Worm (Caenorhabditis elegans) whole organism, L4 larva: Measurements from ENCODE around the gene ZK662.6.
A peak's percentile ranks its signal among the peaks of the same experiment; 100 is the strongest.

Experiments
- F44E2.7 ChIP-seq: fragments of 200-800 bp; sonication (Bioruptor generic); IDR thresholded peaks from 2 replicates; pipeline ENCODE4 v2.1.2; 2022; ENCODE audit warnings: missing genetic modification characterization, missing compliant biosample characterization
- T26A8.4 ChIP-seq: fragments of 200-800 bp; sonication (Bioruptor generic); IDR thresholded peaks from 2 replicates; pipeline ENCODE4 v1.3.6; 2022; ENCODE audit warnings: missing genetic modification characterization, missing compliant biosample characterization
- Y5F2A.4 ChIP-seq: fragments of 200-800 bp; sonication (Bioruptor generic); optimal IDR thresholded peaks from 2 replicates; lab custom pipeline; 2018; ENCODE audit warnings: mild to moderate bottlenecking, missing genetic modification characterization, missing compliant biosample characterization
- Y75B8A.6 ChIP-seq: fragments of 200-800 bp; sonication (Bioruptor generic); IDR thresholded peaks from 2 replicates; pipeline ENCODE4 v1.3.6; 2022; ENCODE audit warnings: missing genetic modification reagents, missing genetic modification characterization, missing compliant biosample characterization
- aha-1 ChIP-seq: fragments of 150-350 bp; peaks from one replicate; lab custom pipeline; 2014; ENCODE audit warnings: missing biosample characterization, missing genetic modification characterization
- ceh-20 ChIP-seq: fragments of 200-800 bp; sonication (Bioruptor generic); IDR thresholded peaks from 2 replicates; pipeline ENCODE4 v1.3.6; 2022; ENCODE audit warnings: missing genetic modification reagents, missing genetic modification characterization, missing compliant biosample characterization
- daf-12 ChIP-seq: fragments of 150-350 bp; optimal IDR thresholded peaks from 2 replicates; lab custom pipeline; 2014; ENCODE audit warnings: missing biosample characterization, missing genetic modification reagents, missing genetic modification characterization
- daf-19 ChIP-seq: fragments of 200-800 bp; sonication (Bioruptor generic); conservative IDR thresholded peaks from 2 replicates; pipeline ENCODE4 v1.3.6; 2022; ENCODE audit warnings: missing genetic modification characterization, missing compliant biosample characterization
- dmd-6 ChIP-seq: fragments of 200-800 bp; sonication (Bioruptor generic); IDR thresholded peaks from 2 replicates; pipeline ENCODE4 v1.3.6; 2022; ENCODE audit warnings: missing genetic modification reagents, missing genetic modification characterization, missing compliant biosample characterization
- dmd-8 ChIP-seq: fragments of 200-800 bp; sonication (Bioruptor generic); IDR thresholded peaks from 2 replicates; pipeline ENCODE4 v1.3.6; 2022; ENCODE audit warnings: missing genetic modification characterization, missing compliant biosample characterization
- dmd-9 ChIP-seq: fragments of 200-800 bp; sonication (Bioruptor generic); IDR thresholded peaks from 2 replicates; pipeline ENCODE4 v1.3.6; 2022; ENCODE audit warnings: missing genetic modification reagents, missing genetic modification characterization, missing compliant biosample characterization
- dpl-1 ChIP-seq: fragments of 150-350 bp; optimal IDR thresholded peaks from 2 replicates; lab custom pipeline; 2014; ENCODE audit warnings: missing biosample characterization, missing genetic modification reagents, missing genetic modification characterization
- duxl-1 ChIP-seq: sonication (generic microtip); optimal IDR thresholded peaks from 2 replicates; lab custom pipeline; 2016; ENCODE audit warnings: mild to moderate bottlenecking, missing genetic modification characterization, moderate library complexity, missing compliant biosample characterization; ENCODE audit not compliant: poor library complexity
- dve-1 ChIP-seq: sonication (generic microtip); optimal IDR thresholded peaks from 2 replicates; lab custom pipeline; 2017; ENCODE audit warnings: antibody characterized with exemption, mild to moderate bottlenecking, missing genetic modification characterization, missing compliant biosample characterization; ENCODE audit not compliant: insufficient read depth
- egl-27 ChIP-seq: sonication (generic microtip); optimal IDR thresholded peaks from 3 replicates; lab custom pipeline; 2017; ENCODE audit warnings: missing biosample characterization, missing genetic modification reagents, missing genetic modification characterization
- gei-8 ChIP-seq: fragments of 200-800 bp; sonication (Bioruptor generic); optimal IDR thresholded peaks from 2 replicates; lab custom pipeline; 2018; ENCODE audit warnings: mild to moderate bottlenecking, missing genetic modification characterization, missing compliant biosample characterization
- hlh-11 ChIP-seq: fragments of 200-800 bp; sonication (Bioruptor generic); optimal IDR thresholded peaks from 2 replicates; lab custom pipeline; 2018; ENCODE audit warnings: mild to moderate bottlenecking, missing genetic modification characterization, missing compliant biosample characterization
- lin-29 ChIP-seq: fragments of 200-800 bp; sonication (Bioruptor generic); IDR thresholded peaks from 2 replicates; pipeline ENCODE4 v1.3.6; 2022; ENCODE audit warnings: missing genetic modification reagents, missing genetic modification characterization, missing compliant biosample characterization
- lin-38 ChIP-seq: fragments of 200-800 bp; sonication (Bioruptor generic); IDR thresholded peaks from 2 replicates; pipeline ENCODE4 v1.3.6; 2022; ENCODE audit warnings: missing genetic modification reagents, missing genetic modification characterization, missing compliant biosample characterization
- madf-5 ChIP-seq, 2 experiments: fragments of 200-800 bp; sonication (Bioruptor generic); IDR thresholded peaks; 2 replicates each; pipeline ENCODE4 v1.3.6; 2022; ENCODE audit warnings: missing compliant biosample characterization in 2 of 2, missing genetic modification characterization in 2 of 2
- mdl-1 ChIP-seq, 2 experiments: fragments of 150-350 bp in 1 of 2; sonication (generic microtip) in 1 of 2; optimal IDR thresholded peaks; 2 replicates each; lab custom pipeline; 2014 to 2017; ENCODE audit warnings: missing biosample characterization in 2 of 2, missing genetic modification characterization in 2 of 2
- mdt-29 ChIP-seq: fragments of 200-800 bp; sonication (Bioruptor generic); IDR thresholded peaks from 2 replicates; pipeline ENCODE4 v1.3.6; 2022; ENCODE audit warnings: missing genetic modification reagents, missing genetic modification characterization, missing compliant biosample characterization
- mep-1 ChIP-seq: fragments of 150-350 bp; sonication (generic microtip); optimal IDR thresholded peaks from 3 replicates; lab custom pipeline; 2014; ENCODE audit warnings: missing biosample characterization, missing genetic modification characterization
- mes-2 ChIP-seq: sonication (generic microtip); optimal IDR thresholded peaks from 2 replicates; lab custom pipeline; 2016; ENCODE audit warnings: missing genotype, mild to moderate bottlenecking, missing genetic modification characterization, missing compliant biosample characterization; ENCODE audit not compliant: poor library complexity, severe bottlenecking
- mxl-3 ChIP-seq: fragments of 200-800 bp; sonication (Bioruptor generic); optimal IDR thresholded peaks from 2 replicates; lab custom pipeline; 2018; ENCODE audit warnings: mild to moderate bottlenecking, missing genetic modification characterization, missing compliant biosample characterization
- nhr-10 ChIP-seq: fragments of 150-350 bp; optimal IDR thresholded peaks from 2 replicates; lab custom pipeline; 2014; ENCODE audit warnings: missing biosample characterization, missing genetic modification characterization
- nhr-102 ChIP-seq: sonication (generic microtip); optimal IDR thresholded peaks from 2 replicates; lab custom pipeline; 2016; ENCODE audit warnings: mild to moderate bottlenecking, missing genetic modification characterization, moderate library complexity, missing compliant biosample characterization
- nhr-28 ChIP-seq: fragments of 150-350 bp; optimal IDR thresholded peaks from 2 replicates; lab custom pipeline; 2014; ENCODE audit warnings: missing biosample characterization, missing genetic modification characterization
- nhr-41 ChIP-seq: fragments of 200-800 bp; sonication (Bioruptor generic); IDR thresholded peaks from 2 replicates; pipeline ENCODE4 v1.3.6; 2022; ENCODE audit warnings: missing genetic modification reagents, missing genetic modification characterization, missing compliant biosample characterization
- nhr-48 ChIP-seq: sonication (generic microtip); optimal IDR thresholded peaks from 2 replicates; lab custom pipeline; 2016; ENCODE audit warnings: mild to moderate bottlenecking, missing genetic modification characterization, missing compliant biosample characterization
- nhr-6 ChIP-seq: fragments of 150-350 bp; optimal IDR thresholded peaks from 2 replicates; lab custom pipeline; 2014; ENCODE audit warnings: missing biosample characterization, missing genetic modification characterization
- nhr-76 ChIP-seq: fragments of 150-350 bp; optimal IDR thresholded peaks from 2 replicates; lab custom pipeline; 2014; ENCODE audit warnings: missing biosample characterization, missing genetic modification characterization
- php-3 ChIP-seq: fragments of 200-800 bp; sonication (Bioruptor generic); IDR thresholded peaks from 2 replicates; pipeline ENCODE4 v1.3.6; 2022; ENCODE audit warnings: missing genetic modification reagents, missing genetic modification characterization, missing compliant biosample characterization
- rbr-2 ChIP-seq: sonication (generic microtip); optimal IDR thresholded peaks from 2 replicates; lab custom pipeline; 2016; ENCODE audit warnings: missing genotype, missing genetic modification characterization, missing compliant biosample characterization
- set-16 ChIP-seq: fragments of 200-800 bp; sonication (Bioruptor generic); IDR thresholded peaks from 2 replicates; pipeline ENCODE4 v1.3.6; 2022; ENCODE audit warnings: missing genetic modification reagents, missing genetic modification characterization, missing compliant biosample characterization
- skn-1 ChIP-seq: fragments of 150-350 bp; optimal IDR thresholded peaks from 2 replicates; lab custom pipeline; 2014; ENCODE audit warnings: missing biosample characterization, missing genetic modification characterization
- snpc-4 ChIP-seq: fragments of 150-350 bp; optimal IDR thresholded peaks from 2 replicates; lab custom pipeline; 2014; ENCODE audit warnings: missing biosample characterization, missing genetic modification characterization
- spr-1 ChIP-seq: sonication (generic microtip); optimal IDR thresholded peaks from 2 replicates; lab custom pipeline; 2016; ENCODE audit warnings: mild to moderate bottlenecking, missing genetic modification characterization, missing compliant biosample characterization
- tag-97 ChIP-seq: fragments of 200-800 bp; sonication (Bioruptor generic); IDR thresholded peaks from 2 replicates; pipeline ENCODE4 v1.3.6; 2022; ENCODE audit warnings: missing genetic modification characterization, missing compliant biosample characterization
- unc-130 ChIP-seq: sonication (generic microtip); optimal IDR thresholded peaks from 2 replicates; lab custom pipeline; 2016; ENCODE audit warnings: missing genetic modification reagents, missing genetic modification characterization, missing compliant biosample characterization
- unc-62 ChIP-seq, 3 experiments: fragments of 150-350 bp in 1 of 3; sonication (generic microtip); optimal IDR thresholded peaks in 2 of 3; peaks in 1 of 3; 1 replicate in 1 of 3; 2 replicates in 2 of 3; lab custom pipeline; 2014 to 2017; ENCODE audit warnings: missing biosample characterization in 3 of 3, missing genetic modification characterization in 3 of 3, missing genetic modification reagents in 3 of 3, missing genotype in 1 of 3
- vab-7 ChIP-seq: fragments of 200-800 bp; sonication (Bioruptor generic); IDR thresholded peaks from 2 replicates; pipeline ENCODE4 v1.3.6; 2022; ENCODE audit warnings: missing genetic modification reagents, missing genetic modification characterization, missing compliant biosample characterization
- zag-1 ChIP-seq: fragments of 150-350 bp; optimal IDR thresholded peaks from 2 replicates; lab custom pipeline; 2014; ENCODE audit warnings: missing biosample characterization, missing genetic modification characterization
- zip-11 ChIP-seq: fragments of 200-800 bp; sonication (Bioruptor generic); IDR thresholded peaks from 2 replicates; pipeline ENCODE4 v1.3.6; 2022; ENCODE audit warnings: missing genetic modification characterization, missing compliant biosample characterization
- zip-2 ChIP-seq: fragments of 150-350 bp; optimal IDR thresholded peaks from 2 replicates; lab custom pipeline; 2014; ENCODE audit warnings: missing biosample characterization, missing genetic modification characterization
- ztf-11 ChIP-seq: fragments of 150-350 bp; optimal IDR thresholded peaks from 2 replicates; lab custom pipeline; 2014; ENCODE audit warnings: missing biosample characterization, missing genetic modification characterization
- ztf-7 ChIP-seq: fragments of 150-350 bp; optimal IDR thresholded peaks from 2 replicates; lab custom pipeline; 2014; ENCODE audit warnings: missing biosample characterization, missing genetic modification characterization

Gene ZK662.6

ce11 chrX:15693466-15693865, 25.0 kb upstream of the ZK662.6 start:
- TF ChIP-seq unc-62 (GFP tag; optimal IDR thresholded peaks at IDR 0.05 in 1 of 2; lab: Kevin White, UChicago) (peak in 1 of 2 experiments; percentile 96), unc-62 (tag; optimal IDR thresholded peaks at IDR 0.05; lab: Kevin White, UChicago) (no peak), zag-1 (no peak)

ce11 chrX:15696400-15696799, 22.0 kb upstream of the ZK662.6 start, which contains the start of gene ZK662.2:
TSS of gene ZK662.2 (plus strand) at chrX:15696700.
- TF ChIP-seq ceh-20 (GFP tag; lab: Robert Waterston, UW) (no peak), F44E2.7 (GFP tag; lab: Robert Waterston, UW) (0 out of 2 replicates have a peak, but pooled peaks have one; percentile 8)

ce11 chrX:15700220-15700619, 18.2 kb upstream of the ZK662.6 start:
- no peak for TF ChIP-seq unc-130 (GFP tag; lab: Kevin White, UChicago)
- TF ChIP-seq nhr-76 = no peak
- TF ChIP-seq Y5F2A.4 (GFP tag; lab: Kevin White, UChicago) = no peak
- TF ChIP-seq vab-7 (GFP tag; lab: Robert Waterston, UW) = no peak
- TF ChIP-seq skn-1 = no peak
- TF ChIP-seq nhr-28 (tag; lab: Kevin White, UChicago) = peak; percentile 53
- no peak for TF ChIP-seq mxl-3 (GFP tag; lab: Kevin White, UChicago)
- TF ChIP-seq php-3 = peak; percentile 56; the same call in 1 of the 2 replicates
- TF ChIP-seq dmd-8 (GFP tag; lab: Robert Waterston, UW) = no peak
- TF ChIP-seq madf-5 (GFP tag; IDR thresholded peaks at IDR 0.05; lab: Robert Waterston, UW) = no peak
- peak; percentile 41 for TF ChIP-seq dve-1 (tag; lab: Kevin White, UChicago)
- peak; percentile 23 for TF ChIP-seq gei-8 (GFP tag; lab: Kevin White, UChicago)
- TF ChIP-seq mdt-29 (GFP tag; lab: Robert Waterston, UW) = no peak
- no peak for TF ChIP-seq spr-1 (tag; lab: Kevin White, UChicago)
- peak; percentile 19 for TF ChIP-seq duxl-1
- peak; percentile 80 for TF ChIP-seq hlh-11
- no peak for TF ChIP-seq daf-12 (tag; lab: Kevin White, UChicago)
- TF ChIP-seq zip-2 (tag; lab: Kevin White, UChicago) = no peak
- TF ChIP-seq lin-38 (GFP tag; lab: Robert Waterston, UW) = no peak
- TF ChIP-seq mdl-1 (tag; optimal IDR thresholded peaks at IDR 0.05; lab: Kevin White, UChicago) = peak; percentile 4 to 44
- TF ChIP-seq lin-29 (GFP tag; lab: Robert Waterston, UW) = no peak
- no peak for TF ChIP-seq egl-27 (tag; lab: Kevin White, UChicago)
- TF ChIP-seq Y75B8A.6 (GFP tag; lab: Robert Waterston, UW) = no peak
- TF ChIP-seq nhr-102 (tag; lab: Kevin White, UChicago) = no peak
- TF ChIP-seq ztf-7 (tag; lab: Kevin White, UChicago) = no peak
- no peak for TF ChIP-seq zag-1
- TF ChIP-seq zip-11 (GFP tag; lab: Robert Waterston, UW) = no peak
- TF ChIP-seq mep-1 (tag; lab: Kevin White, UChicago) = no peak
- 0 out of 2 replicates have a peak, but pooled peaks have one; percentile 14 for TF ChIP-seq T26A8.4
- no peak for TF ChIP-seq nhr-10 (tag; lab: Kevin White, UChicago)
- no peak for TF ChIP-seq dmd-9 (GFP tag; lab: Robert Waterston, UW)
- TF ChIP-seq snpc-4 = no peak
- no peak for TF ChIP-seq set-16
- no peak for TF ChIP-seq nhr-41 (GFP tag; lab: Robert Waterston, UW)
- TF ChIP-seq nhr-48 (tag; lab: Kevin White, UChicago) = peak; percentile 82
- no peak for TF ChIP-seq dpl-1
- no peak for TF ChIP-seq daf-19 (GFP tag; lab: Robert Waterston, UW)
- no peak for TF ChIP-seq tag-97 (GFP tag; lab: Robert Waterston, UW)
- no peak for TF ChIP-seq aha-1
- peak; percentile 23 for TF ChIP-seq mes-2 (tag; lab: Kevin White, UChicago)
- no peak for TF ChIP-seq ceh-20 (GFP tag; lab: Robert Waterston, UW)
- TF ChIP-seq nhr-6 = no peak
- TF ChIP-seq ztf-11 (tag; lab: Kevin White, UChicago) = no peak
- no peak for TF ChIP-seq rbr-2 (tag; lab: Kevin White, UChicago)
- TF ChIP-seq dmd-6 (GFP tag; lab: Robert Waterston, UW) = peak; percentile 77
